Fruit fly (Drosophila melanogaster) whole organism, prepupa: ENCODE results near the gene CG12398.

ENCODE experiments used
- CG11902 ChIP-seq: fragments of 200-800 bp; sonication (Bioruptor generic); optimal IDR thresholded peaks from 3 replicates; lab custom pipeline; 2016; ENCODE audit warnings: missing biosample characterization, missing genetic modification characterization
- CG8319 ChIP-seq: fragments of 200-800 bp; sonication (Bioruptor generic); optimal IDR thresholded peaks from 3 replicates; lab custom pipeline; 2016; ENCODE audit warnings: missing biosample characterization, missing genetic modification characterization
- Met ChIP-seq: fragments of 200-800 bp; sonication (Bioruptor generic); optimal IDR thresholded peaks from 3 replicates; lab custom pipeline; 2016; ENCODE audit warnings: missing biosample characterization, missing genetic modification characterization
- topi ChIP-seq: fragments of 200-800 bp; sonication (Bioruptor generic); optimal IDR thresholded peaks from 3 replicates; lab custom pipeline; 2016; ENCODE audit warnings: missing biosample characterization, missing genetic modification characterization

DNA sequence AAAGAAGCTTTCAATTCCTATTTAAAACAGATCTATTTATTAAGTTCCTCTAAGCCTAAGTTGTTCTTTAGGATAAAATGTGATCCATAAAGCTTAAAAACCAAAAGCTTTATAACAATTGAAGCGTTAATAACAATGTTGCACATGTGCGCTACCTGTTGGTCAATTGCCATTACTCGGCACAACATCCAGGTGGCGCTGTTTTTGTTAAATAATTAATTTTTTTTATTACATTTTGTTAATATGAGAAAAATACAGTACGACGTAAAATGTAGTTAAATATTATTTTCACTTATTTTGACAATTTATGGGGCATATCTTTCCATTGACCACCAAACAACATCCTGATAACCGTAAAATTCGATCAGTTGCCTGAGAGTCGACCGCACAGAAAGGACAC lies 40.3 kb upstream of the CG12398 start:
- TF ChIP-seq Met (GFP tag; lab: Kevin White, UChicago) (peak; percentile 37), CG11902 (GFP tag; lab: Kevin White, UChicago) (no peak), CG8319 (GFP tag; lab: Kevin White, UChicago) (no peak), topi (peak; percentile 9)
